Worm (Caenorhabditis elegans): Measurements from ENCODE around the gene T24E12.10.
"Not testable (repeated sequence)": the region's sequence is repeated elsewhere in the genome, so short reads cannot be mapped to it uniquely, and the experiment has no call there.

The T24E12.10 gene

ce11 chrII:3788356-3788962, 15.4 kb upstream of the T24E12.10 start:
- TF ChIP-seq dao-5 (tag; optimal IDR thresholded peaks at IDR 0.05) (no peak), W03F9.2 (tag; optimal IDR thresholded peaks at IDR 0.05) (no peak)

ce11 chrII:3787151-3787550, 14.1 kb upstream of the T24E12.10 start, which contains the start of gene T24E12.13:
TSS of gene T24E12.13 (plus strand) at chrII:3787451.
- no peak for TF ChIP-seq W03F9.2 (tag; optimal IDR thresholded peaks at IDR 0.05)
- no peak for TF ChIP-seq him-1 (tag; optimal IDR thresholded peaks at IDR 0.05)
- TF ChIP-seq dao-5 (tag; optimal IDR thresholded peaks at IDR 0.05) = no peak

- no peak for TF ChIP-seq dao-5 (tag; optimal IDR thresholded peaks at IDR 0.05)
- no peak for TF ChIP-seq W03F9.2 (tag; optimal IDR thresholded peaks at IDR 0.05)
These were observed 13.5 kb upstream of the T24E12.10 start for ce11 chrII:3786538-3786937.

DNA sequence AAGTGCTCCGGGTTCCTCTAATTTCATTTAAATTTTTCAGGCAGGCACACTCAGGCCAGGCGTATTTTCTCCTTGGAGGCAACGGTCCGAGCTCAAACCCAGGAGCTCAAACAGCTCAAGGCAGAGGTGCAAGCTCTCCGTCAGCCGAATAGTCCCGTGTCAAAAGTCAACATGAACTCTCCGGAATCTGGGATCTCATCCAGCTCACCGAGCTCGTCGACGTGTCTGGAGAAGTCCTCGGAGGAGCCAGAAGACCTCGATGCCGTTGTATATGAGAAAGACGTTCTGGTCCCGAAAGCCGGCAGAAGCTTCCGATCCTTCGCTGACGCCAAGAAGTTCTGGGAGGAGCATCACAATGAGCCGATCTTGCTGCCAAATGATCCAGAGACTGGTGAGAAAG, 12.7 kb upstream of the T24E12.10 start:
- TF ChIP-seq dao-5 (tag; optimal IDR thresholded peaks at IDR 0.05) = no peak
- no peak for TF ChIP-seq W03F9.2 (tag; optimal IDR thresholded peaks at IDR 0.05)
- TF ChIP-seq him-1 (tag; optimal IDR thresholded peaks at IDR 0.05) = no peak

DNA sequence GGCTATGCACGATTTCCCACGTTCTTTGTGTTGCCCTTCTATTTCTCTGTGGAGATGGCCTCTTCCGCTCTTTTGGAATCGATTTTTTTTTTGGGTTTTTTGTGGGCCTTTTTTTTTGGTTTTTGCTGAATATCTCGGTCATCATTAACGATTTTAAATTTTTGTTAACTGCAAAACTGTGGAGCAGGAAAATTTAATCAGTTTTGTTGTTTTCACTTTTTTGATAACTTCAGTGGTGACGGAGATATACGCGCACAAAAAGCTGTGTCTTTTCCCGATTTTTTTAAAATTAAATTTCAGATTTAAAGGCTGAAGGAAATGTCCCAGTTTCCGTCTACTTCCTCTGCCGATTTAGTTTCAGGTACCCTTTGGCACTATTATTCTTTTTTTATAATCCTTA, 12.2 kb upstream of the T24E12.10 start, which contains the start of gene T24E12.1:
TSS of gene T24E12.1 (plus strand) at position 301 of the 400 bp plus-strand sequence.
- no peak for TF ChIP-seq him-1 (tag; optimal IDR thresholded peaks at IDR 0.05)
- no peak for TF ChIP-seq dao-5 (tag; optimal IDR thresholded peaks at IDR 0.05)
- no peak for TF ChIP-seq W03F9.2 (tag; optimal IDR thresholded peaks at IDR 0.05)

ce11 chrII:3782309-3783000, 9.4 kb upstream of the T24E12.10 start, which contains the start of gene T24E12.2:
TSS of gene T24E12.2 (plus strand) at chrII:3782950.
- TF ChIP-seq him-1 (tag; optimal IDR thresholded peaks at IDR 0.05) = no peak
- TF ChIP-seq W03F9.2 (tag; optimal IDR thresholded peaks at IDR 0.05) = no peak
- no peak for TF ChIP-seq dao-5 (tag; optimal IDR thresholded peaks at IDR 0.05)

- TF ChIP-seq him-1 (tag; optimal IDR thresholded peaks at IDR 0.05) (no peak), dao-5 (tag; optimal IDR thresholded peaks at IDR 0.05) (no peak), W03F9.2 (tag; optimal IDR thresholded peaks at IDR 0.05) (no peak)
These were observed 8.2 kb upstream of the T24E12.10 start for ce11 chrII:3781238-3781637.

DNA sequence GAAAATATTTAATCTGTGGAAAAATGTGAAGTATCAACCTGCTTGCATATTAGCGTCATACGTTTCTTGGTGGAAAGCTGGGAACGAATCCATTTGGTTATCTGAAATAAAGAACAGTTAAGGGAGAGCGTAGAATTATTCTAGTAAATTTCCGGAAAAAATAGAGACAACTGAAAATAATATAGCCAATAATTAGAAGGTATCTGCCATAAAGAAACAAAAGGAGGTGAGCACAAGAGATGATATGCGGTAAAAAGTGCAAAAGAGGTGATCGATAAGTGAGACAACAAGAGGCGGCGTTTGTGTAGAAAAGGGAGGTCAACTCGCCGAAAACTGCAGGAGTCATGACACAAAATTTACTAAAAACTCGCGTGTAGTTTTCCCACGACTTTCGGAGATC, 6.4 kb upstream of the T24E12.10 start, which contains the start of gene T24E12.11:
TSS of gene T24E12.11 (minus strand) at position 101 of the 400 bp plus-strand sequence.
- TF ChIP-seq W03F9.2 (tag; optimal IDR thresholded peaks at IDR 0.05) = no peak
- TF ChIP-seq him-1 (tag; optimal IDR thresholded peaks at IDR 0.05) = no peak
- TF ChIP-seq dao-5 (tag; optimal IDR thresholded peaks at IDR 0.05) = no peak

DNA sequence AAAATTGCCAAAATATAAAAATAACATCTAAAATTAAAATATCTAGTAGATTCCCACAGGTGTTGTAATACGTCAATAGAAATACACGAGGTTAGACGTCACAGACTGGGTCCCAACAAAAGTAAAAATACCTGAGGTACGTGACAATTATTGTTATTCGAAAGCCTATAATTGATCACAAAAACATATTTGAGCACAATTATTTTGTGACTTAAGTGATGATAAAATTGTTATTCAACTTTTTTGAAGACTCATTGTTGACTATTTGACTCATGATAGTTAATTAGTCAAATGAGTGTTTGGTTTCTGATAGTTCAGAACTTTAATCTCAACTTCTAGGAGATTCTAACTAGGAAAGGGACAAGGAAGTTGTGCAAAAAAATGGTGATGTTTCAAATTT, 4.8 kb upstream of the T24E12.10 start:
- TF ChIP-seq him-1 (tag; optimal IDR thresholded peaks at IDR 0.05) = no peak
- no peak for TF ChIP-seq W03F9.2 (tag; optimal IDR thresholded peaks at IDR 0.05)
- no peak for TF ChIP-seq dao-5 (tag; optimal IDR thresholded peaks at IDR 0.05)

ce11 chrII:3775719-3776118, 2.7 kb upstream of the T24E12.10 start, which contains the start of gene T24E12.3:
TSS of gene T24E12.3 (plus strand) at chrII:3776019.
- TF ChIP-seq W03F9.2 (tag; optimal IDR thresholded peaks at IDR 0.05) (no peak), dao-5 (tag; optimal IDR thresholded peaks at IDR 0.05) (no peak), him-1 (tag; optimal IDR thresholded peaks at IDR 0.05) (no peak)

- no peak for TF ChIP-seq him-1 (tag; optimal IDR thresholded peaks at IDR 0.05)
- no peak for TF ChIP-seq W03F9.2 (tag; optimal IDR thresholded peaks at IDR 0.05)
- no peak for TF ChIP-seq dao-5 (tag; optimal IDR thresholded peaks at IDR 0.05)
These were observed 1.4 kb downstream of the T24E12.10 start for ce11 chrII:3771640-3772039.

- no peak for TF ChIP-seq dao-5 (tag; optimal IDR thresholded peaks at IDR 0.05)
- TF ChIP-seq him-1 (tag; optimal IDR thresholded peaks at IDR 0.05) = no peak
- no peak for TF ChIP-seq W03F9.2 (tag; optimal IDR thresholded peaks at IDR 0.05)
These were observed 8.5 kb downstream of the T24E12.10 start, which contains the start of gene srx-112 for ce11 chrII:3764486-3764885. TSS of gene srx-112 (minus strand) at chrII:3764586.

- TF ChIP-seq W03F9.2, him-1, dao-5 (tag; optimal IDR thresholded peaks at IDR 0.05): not testable (repeated sequence)
These were observed 11.4 kb downstream of the T24E12.10 start, which contains the start of gene T24E12.6 for ce11 chrII:3761599-3761998. TSS of gene T24E12.6 (minus strand) at chrII:3761699.

DNA sequence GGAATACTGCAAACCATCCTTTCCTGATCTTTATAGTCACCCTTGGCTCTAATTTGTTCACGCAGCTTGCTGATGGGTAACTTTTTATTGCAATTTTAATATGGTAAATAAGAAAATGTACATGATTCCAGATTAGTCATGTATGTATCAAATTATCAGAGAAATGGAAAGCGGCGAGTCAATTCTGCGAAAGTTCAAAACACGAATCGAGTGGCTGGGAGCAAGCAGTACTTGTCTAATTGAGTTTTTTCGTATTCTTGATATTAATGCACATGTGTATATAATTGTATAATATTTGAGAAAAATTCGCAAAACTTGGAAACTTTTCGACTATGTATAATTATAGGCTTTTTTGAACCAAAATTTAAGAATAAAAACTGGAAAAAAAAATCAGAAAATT, 14.0 kb downstream of the T24E12.10 start, which contains the start of gene T24E12.12:
TSS of gene T24E12.12 (plus strand) at position 281 of the 400 bp plus-strand sequence.
- TF ChIP-seq W03F9.2 (tag; optimal IDR thresholded peaks at IDR 0.05) (no peak), dao-5 (tag; optimal IDR thresholded peaks at IDR 0.05) (no peak), him-1 (tag; optimal IDR thresholded peaks at IDR 0.05) (no peak)

Data from whole organism, L4/young adult.